Fruit fly (Drosophila melanogaster) whole organism, prepupa: Measurements from ENCODE around the gene CG8176.

Experiments used
- Blimp-1 ChIP-seq: fragments of 200-800 bp; sonication (Bioruptor generic); optimal IDR thresholded peaks from 3 replicates; lab custom pipeline; 2017; ENCODE audit warnings: missing biosample characterization, missing genetic modification characterization, mild to moderate bottlenecking, moderate library complexity, missing genetic modification reagents
- CG10669 ChIP-seq: fragments of 200-800 bp; sonication (Bioruptor generic); optimal IDR thresholded peaks from 3 replicates; lab custom pipeline; 2018; ENCODE audit warnings: missing biosample characterization, mild to moderate bottlenecking, missing genetic modification characterization, moderate library complexity
- CG11902 ChIP-seq: fragments of 200-800 bp; sonication (Bioruptor generic); optimal IDR thresholded peaks from 3 replicates; lab custom pipeline; 2016; ENCODE audit warnings: missing biosample characterization, missing genetic modification characterization
- CG15336 ChIP-seq: fragments of 200-800 bp; sonication (Bioruptor generic); IDR thresholded peaks from 2 replicates; pipeline ENCODE4 v1.3.6; 2022; ENCODE audit warnings: missing biosample characterization, missing genetic modification characterization
- CG1621 ChIP-seq: fragments of 200-800 bp; sonication (Bioruptor generic); optimal IDR thresholded peaks from 3 replicates; lab custom pipeline; 2018; ENCODE audit warnings: missing biosample characterization, mild to moderate bottlenecking, missing genetic modification characterization
- CG16779 ChIP-seq: fragments of 200-800 bp; sonication (Bioruptor generic); optimal IDR thresholded peaks from 3 replicates; lab custom pipeline; 2017; ENCODE audit warnings: missing biosample characterization, mild to moderate bottlenecking, missing genetic modification characterization
- CG31627 ChIP-seq: fragments of 200-800 bp; sonication (Bioruptor generic); optimal IDR thresholded peaks from 3 replicates; lab custom pipeline; 2016; ENCODE audit warnings: missing biosample characterization, missing genetic modification characterization
- CG34406 ChIP-seq: fragments of 200-800 bp; sonication (Bioruptor generic); optimal IDR thresholded peaks from 3 replicates; lab custom pipeline; 2016; ENCODE audit warnings: missing biosample characterization, missing genetic modification characterization
- CG3919 ChIP-seq: fragments of 200-800 bp; sonication (Bioruptor generic); optimal IDR thresholded peaks from 3 replicates; lab custom pipeline; 2016; ENCODE audit warnings: missing biosample characterization, missing genetic modification characterization
- CG4318 ChIP-seq: fragments of 200-800 bp; sonication (Bioruptor generic); optimal IDR thresholded peaks from 3 replicates; lab custom pipeline; 2017; ENCODE audit warnings: missing biosample characterization, mild to moderate bottlenecking, missing genetic modification characterization
- CG6163 ChIP-seq: fragments of 200-800 bp; sonication (Bioruptor generic); IDR thresholded peaks from 3 replicates; pipeline ENCODE4 v1.3.6; 2022; ENCODE audit warnings: missing biosample characterization, missing genetic modification characterization
- CG6792 ChIP-seq: fragments of 200-800 bp; sonication (Bioruptor generic); optimal IDR thresholded peaks from 3 replicates; lab custom pipeline; 2016; ENCODE audit warnings: missing biosample characterization, missing genetic modification characterization
- CG6854 ChIP-seq: fragments of 200-800 bp; sonication (Bioruptor generic); optimal IDR thresholded peaks from 2 replicates; lab custom pipeline; 2017; ENCODE audit warnings: missing biosample characterization, mild to moderate bottlenecking, missing genetic modification characterization
- CG7368 ChIP-seq: fragments of 200-800 bp; sonication (Bioruptor generic); optimal IDR thresholded peaks from 3 replicates; lab custom pipeline; 2016; ENCODE audit warnings: missing biosample characterization, missing genetic modification characterization
- CG8319 ChIP-seq: fragments of 200-800 bp; sonication (Bioruptor generic); optimal IDR thresholded peaks from 3 replicates; lab custom pipeline; 2016; ENCODE audit warnings: missing biosample characterization, missing genetic modification characterization
- CG8632 ChIP-seq: fragments of 200-800 bp; sonication (Bioruptor generic); optimal IDR thresholded peaks from 3 replicates; lab custom pipeline; 2016; ENCODE audit warnings: missing biosample characterization, missing genetic modification characterization
- CG9139 ChIP-seq: fragments of 200-800 bp; sonication (Bioruptor generic); optimal IDR thresholded peaks from 3 replicates; lab custom pipeline; 2017; ENCODE audit warnings: missing biosample characterization, mild to moderate bottlenecking, missing genetic modification characterization
- Eip75B ChIP-seq: fragments of 200-800 bp; sonication (Bioruptor generic); optimal IDR thresholded peaks from 3 replicates; lab custom pipeline; 2016; ENCODE audit warnings: missing biosample characterization, missing genetic modification characterization
- Eip78C ChIP-seq: fragments of 200-800 bp; sonication (Bioruptor generic); peaks from one replicate; lab custom pipeline; 2016; ENCODE audit warnings: missing biosample characterization, missing genetic modification characterization
- Ets21C ChIP-seq: fragments of 200-800 bp; sonication (Bioruptor generic); optimal IDR thresholded peaks from 3 replicates; lab custom pipeline; 2016; ENCODE audit warnings: missing biosample characterization, missing genetic modification characterization
- Ets96B ChIP-seq: fragments of 200-800 bp; optimal IDR thresholded peaks from 2 replicates; lab custom pipeline; 2019; ENCODE audit warnings: missing biosample characterization, mild to moderate bottlenecking, missing genetic modification characterization, moderate library complexity
- Gug ChIP-seq: fragments of 200-800 bp; sonication (Bioruptor generic); IDR thresholded peaks from 2 replicates; pipeline ENCODE4 v1.3.6; 2022; ENCODE audit warnings: missing biosample characterization, missing genetic modification characterization
- Hr38 ChIP-seq: sonication (Bioruptor generic); optimal IDR thresholded peaks from 2 replicates; lab custom pipeline; 2016; ENCODE audit warnings: missing biosample characterization, missing genetic modification characterization
- Hr39 ChIP-seq: fragments of 200-800 bp; sonication (Bioruptor generic); optimal IDR thresholded peaks from 2 replicates; lab custom pipeline; 2016; ENCODE audit warnings: missing biosample characterization, missing genetic modification characterization
- Hr4 ChIP-seq: fragments of 200-800 bp; sonication (Bioruptor generic); optimal IDR thresholded peaks from 3 replicates; lab custom pipeline; 2016; ENCODE audit warnings: missing biosample characterization, missing genetic modification characterization
- Met ChIP-seq: fragments of 200-800 bp; sonication (Bioruptor generic); optimal IDR thresholded peaks from 3 replicates; lab custom pipeline; 2016; ENCODE audit warnings: missing biosample characterization, missing genetic modification characterization
- OdsH ChIP-seq: fragments of 200-800 bp; sonication (Bioruptor generic); optimal IDR thresholded peaks from 3 replicates; lab custom pipeline; 2016; ENCODE audit warnings: missing biosample characterization, missing genetic modification characterization
- Sox102F ChIP-seq: fragments of 200-800 bp; sonication (Bioruptor generic); optimal IDR thresholded peaks from 2 replicates; lab custom pipeline; 2016; ENCODE audit warnings: missing biosample characterization, mild to moderate bottlenecking, missing genetic modification characterization
- Sox15 ChIP-seq: fragments of 200-800 bp; sonication (Bioruptor generic); optimal IDR thresholded peaks from 3 replicates; lab custom pipeline; 2016; ENCODE audit warnings: missing biosample characterization, missing genetic modification characterization
- acj6 ChIP-seq: fragments of 200-800 bp; sonication (Bioruptor generic); optimal IDR thresholded peaks from 3 replicates; lab custom pipeline; 2016; ENCODE audit warnings: missing biosample characterization, missing genetic modification characterization
- cyc ChIP-seq: fragments of 200-800 bp; sonication (Bioruptor generic); optimal IDR thresholded peaks from 3 replicates; lab custom pipeline; 2016; ENCODE audit warnings: missing biosample characterization, missing genetic modification characterization
- dac ChIP-seq: fragments of 200-800 bp; sonication (Bioruptor generic); optimal IDR thresholded peaks from 2 replicates; lab custom pipeline; 2017; ENCODE audit warnings: missing biosample characterization, mild to moderate bottlenecking, missing genetic modification characterization
- eg ChIP-seq: fragments of 200-800 bp; sonication (Bioruptor generic); IDR thresholded peaks from 3 replicates; pipeline ENCODE4 v1.3.6; 2022; ENCODE audit warnings: missing biosample characterization, missing genetic modification characterization
- esn ChIP-seq: fragments of 200-800 bp; sonication (Bioruptor generic); optimal IDR thresholded peaks from 2 replicates; lab custom pipeline; 2016; ENCODE audit warnings: missing biosample characterization, mild to moderate bottlenecking, missing genetic modification characterization, moderate library complexity
- fd59A ChIP-seq: fragments of 200-800 bp; sonication (Bioruptor generic); optimal IDR thresholded peaks from 2 replicates; lab custom pipeline; 2017; ENCODE audit warnings: missing biosample characterization, mild to moderate bottlenecking, missing genetic modification characterization, missing genetic modification reagents
- fkh ChIP-seq: fragments of 200-800 bp; sonication (Bioruptor generic); optimal IDR thresholded peaks from 3 replicates; lab custom pipeline; 2017; ENCODE audit warnings: missing biosample characterization, mild to moderate bottlenecking, missing genetic modification characterization, moderate library complexity
- lz ChIP-seq: fragments of 200-800 bp; sonication (Bioruptor generic); optimal IDR thresholded peaks from 3 replicates; lab custom pipeline; 2016; ENCODE audit warnings: missing biosample characterization, missing genetic modification characterization
- pdm3 ChIP-seq: fragments of 200-800 bp; sonication (Bioruptor generic); optimal IDR thresholded peaks from 3 replicates; lab custom pipeline; 2016; ENCODE audit warnings: missing biosample characterization, missing genetic modification characterization
- salr ChIP-seq, 2 experiments: fragments of 200-800 bp; sonication (Bioruptor generic); optimal IDR thresholded peaks; 3 replicates each; lab custom pipeline; 2016 to 2018; ENCODE audit warnings: missing biosample characterization in 2 of 2, missing genetic modification characterization in 2 of 2, mild to moderate bottlenecking in 1 of 2
- spab ChIP-seq: fragments of 200-800 bp; sonication (Bioruptor generic); optimal IDR thresholded peaks from 2 replicates; lab custom pipeline; 2017; ENCODE audit warnings: missing biosample characterization, mild to moderate bottlenecking, missing genetic modification characterization, missing genetic modification reagents
- ss ChIP-seq, 2 experiments: fragments of 200-800 bp; sonication (Bioruptor generic); optimal IDR thresholded peaks; 2 replicates in 1 of 2; 3 replicates in 1 of 2; lab custom pipeline; 2017 to 2018; ENCODE audit warnings: mild to moderate bottlenecking in 2 of 2, missing biosample characterization in 2 of 2, missing genetic modification characterization in 2 of 2, moderate library complexity in 1 of 2
- svp ChIP-seq: fragments of 200-800 bp; sonication (Bioruptor generic); peaks from one replicate; lab custom pipeline; 2016; ENCODE audit warnings: missing biosample characterization, missing genetic modification characterization
- vri ChIP-seq: fragments of 200-800 bp; sonication (Bioruptor generic); optimal IDR thresholded peaks from 3 replicates; lab custom pipeline; 2016; ENCODE audit warnings: missing biosample characterization, mild to moderate bottlenecking, missing genetic modification characterization

The CG8176 gene

DNA sequence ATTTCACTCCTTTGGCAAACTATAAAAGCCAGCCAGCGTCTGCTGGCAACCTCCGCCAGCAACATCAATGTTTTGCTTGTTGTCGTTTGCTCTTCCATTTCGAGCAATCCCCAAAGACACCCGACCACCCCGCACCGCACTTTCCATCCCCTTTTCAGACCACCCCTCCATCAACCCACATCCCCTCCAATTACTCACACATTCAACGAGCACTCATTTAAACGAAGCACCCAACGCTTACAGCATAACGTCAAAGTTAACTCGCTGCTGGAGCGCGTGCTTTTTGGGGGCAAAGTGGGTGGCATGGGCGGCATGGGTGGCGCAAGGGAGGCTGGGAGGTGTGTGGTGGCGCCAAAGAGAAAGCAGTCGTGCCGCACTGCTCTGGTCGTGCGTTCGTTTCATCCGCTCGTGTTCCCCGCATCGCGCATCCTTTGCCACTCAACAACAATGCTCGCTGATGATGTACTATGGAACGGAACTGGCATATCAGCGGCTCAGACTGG is 24.7 kb upstream of the CG8176 start:
- TF ChIP-seq Hr39 (GFP tag; lab: Kevin White, UChicago): no peak
- peak; percentile 12 for TF ChIP-seq CG7368 (GFP tag; lab: Kevin White, UChicago)
- TF ChIP-seq CG16779 (tag; lab: Kevin White, UChicago): no peak
- TF ChIP-seq CG6854 (GFP tag; lab: Kevin White, UChicago): peak; percentile 31
- TF ChIP-seq CG8632 (GFP tag; lab: Kevin White, UChicago): no peak
- no peak for TF ChIP-seq acj6 (GFP tag; lab: Kevin White, UChicago)
- TF ChIP-seq fd59A: no peak
- peak; percentile 1 for TF ChIP-seq fkh (GFP tag; lab: Kevin White, UChicago)
- TF ChIP-seq CG1621: no peak
- no peak for TF ChIP-seq CG3919 (GFP tag; lab: Kevin White, UChicago)
- 0 out of 2 replicates have a peak, but pooled peaks have one; percentile 8 for TF ChIP-seq Gug (GFP tag; lab: Robert Waterston, UW)
- TF ChIP-seq svp (GFP tag; lab: Kevin White, UChicago): no peak
- no peak for TF ChIP-seq Met (GFP tag; lab: Kevin White, UChicago)
- no peak for TF ChIP-seq lz (GFP tag; lab: Kevin White, UChicago)
- TF ChIP-seq dac (GFP tag; lab: Kevin White, UChicago): no peak
- TF ChIP-seq CG34406 (GFP tag; lab: Kevin White, UChicago): no peak
- no peak for TF ChIP-seq CG31627 (GFP tag; lab: Kevin White, UChicago)
- no peak for TF ChIP-seq CG6163

DNA sequence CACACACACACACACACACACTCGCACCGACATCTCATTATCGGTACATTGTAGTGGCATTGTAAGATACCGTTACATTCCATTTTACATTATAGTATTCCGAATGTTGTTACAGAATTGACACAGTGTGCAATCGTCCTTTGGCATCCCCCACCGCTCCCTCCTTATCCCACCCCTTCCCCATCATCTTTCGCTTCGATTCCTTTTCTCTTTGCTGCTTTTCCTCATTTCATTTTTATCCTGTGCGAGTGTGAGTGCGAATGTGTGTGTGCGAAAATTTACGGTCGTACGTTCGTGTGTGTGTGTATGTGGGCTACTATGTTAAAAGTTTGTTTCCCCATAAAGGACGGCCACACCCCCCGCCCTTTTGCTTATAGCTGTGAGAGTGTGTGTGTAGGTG is 23.7 kb upstream of the CG8176 start:
- TF ChIP-seq lz (GFP tag; lab: Kevin White, UChicago): no peak
- TF ChIP-seq Eip75B (GFP tag; lab: Kevin White, UChicago): no peak
- no peak for TF ChIP-seq CG7368 (GFP tag; lab: Kevin White, UChicago)
- TF ChIP-seq CG15336 (GFP tag; lab: Robert Waterston, UW): no peak
- no peak for TF ChIP-seq Sox102F (GFP tag; lab: Kevin White, UChicago)
- no peak for TF ChIP-seq CG9139 (GFP tag; lab: Kevin White, UChicago)
- no peak for TF ChIP-seq Ets21C (GFP tag; lab: Kevin White, UChicago)
- TF ChIP-seq vri: no peak

- TF ChIP-seq esn (peak; percentile 53), vri (no peak), spab (peak; percentile 9), acj6 (GFP tag; lab: Kevin White, UChicago) (peak; percentile 30), eg (no peak), cyc (GFP tag; lab: Kevin White, UChicago) (no peak), svp (GFP tag; lab: Kevin White, UChicago) (peak; percentile 84), CG7368 (GFP tag; lab: Kevin White, UChicago) (no peak), pdm3 (GFP tag; lab: Kevin White, UChicago) (peak; percentile 30), Eip78C (GFP tag; lab: Kevin White, UChicago) (peak; percentile 61), Blimp-1 (GFP tag; lab: Kevin White, UChicago) (no peak), fkh (GFP tag; lab: Kevin White, UChicago) (peak; percentile 22), CG6792 (peak; percentile 29), CG8319 (GFP tag; lab: Kevin White, UChicago) (no peak), OdsH (peak; percentile 41), Sox15 (peak; percentile 46), Gug (GFP tag; lab: Robert Waterston, UW) (no peak), dac (GFP tag; lab: Kevin White, UChicago) (no peak), CG11902 (no peak), salr (GFP tag; optimal IDR thresholded peaks at IDR 0.05; lab: Kevin White, UChicago) (no peak), Hr4 (GFP tag; lab: Kevin White, UChicago) (peak; percentile 27), CG1621 (peak; percentile 52), Hr39 (GFP tag; lab: Kevin White, UChicago) (peak; percentile 39), Sox102F (GFP tag; lab: Kevin White, UChicago) (peak; percentile 46), Hr38 (GFP tag; lab: Kevin White, UChicago) (no peak), Ets21C (GFP tag; lab: Kevin White, UChicago) (no peak), ss (GFP tag; optimal IDR thresholded peaks at IDR 0.05; lab: Kevin White, UChicago) (peak in 1 of 2 experiments; percentile 4), CG10669 (GFP tag; lab: Kevin White, UChicago) (peak; percentile 39), CG3919 (GFP tag; lab: Kevin White, UChicago) (no peak), Ets96B (tag; lab: Kevin White, UChicago) (peak; percentile 28), CG4318 (GFP tag; lab: Kevin White, UChicago) (peak; percentile 2)
Measured at dm6 chr3R:9493627-9494626, 21.9 kb upstream of the CG8176 start, which contains the start of gene CG16779. Gene CG16779 (minus strand): TSS chr3R:9493677.
